Worm (Caenorhabditis elegans) whole organism, mixed stage, embryonic: ENCODE measurements around the gene hrg-6.

Source experiments
- unc-120 ChIP-seq: sonication (generic microtip); optimal IDR thresholded peaks from 2 replicates; lab custom pipeline; 2017; ENCODE audit warnings: missing genetic modification characterization, missing compliant biosample characterization; ENCODE audit not compliant: poor library complexity, severe bottlenecking
- ztf-11 ChIP-seq: fragments of 150-350 bp; optimal IDR thresholded peaks from 2 replicates; lab custom pipeline; 2014; ENCODE audit warnings: missing biosample characterization, missing genetic modification characterization

ce11 chrIV:11008996-11009395 lies 23.4 kb upstream of the hrg-6 start, which contains the start of gene F13H10.6:
- TF ChIP-seq ztf-11 (tag; lab: Kevin White, UChicago) (no peak), unc-120 (no peak)
